In genomic region chr3L:16483524-16484370, dm6 we compare ENCODE assay signal across 1 fruit fly cellular context.
A peak's percentile ranks its signal among the peaks of the same experiment; 100 is the strongest.
TF ChIP-seq lines count a peak whose summit lies in the region.

TSS of gene aos (minus strand) at chr3L:16483650.

TF ChIP-seq in whole organism, embryonic, 481 proteins besides CTCF, POLR2A, EP300 and RAD21 (continued from another document and continues in another):
- TF ChIP-seq ase (GFP tag; IDR thresholded peaks at IDR 0.05; lab: Robert Waterston, UW) = peak; percentile 34; the same call in 2 of the 3 replicates
- no peak for TF ChIP-seq CG34224 (GFP tag; IDR thresholded peaks at IDR 0.05; lab: Robert Waterston, UW; ENCODE audit: partially characterized antibody)
- TF ChIP-seq YL-1 (GFP tag; optimal IDR thresholded peaks at IDR 0.05; lab: Kevin White, UChicago) = peak; percentile 70
- peak; percentile 73 for TF ChIP-seq wor (GFP tag; IDR thresholded peaks at IDR 0.05; lab: Robert Waterston, UW)
- TF ChIP-seq pan (optimal IDR thresholded peaks at IDR 0.05; lab: Kevin White, UChicago) = no peak
- TF ChIP-seq pan (GFP tag; optimal IDR thresholded peaks at IDR 0.05 in 1 of 2, IDR thresholded peaks at IDR 0.05 in 1 of 2) = peak in 1 of 2 experiments; percentile 63
- no peak for TF ChIP-seq Aef1 (GFP tag; IDR thresholded peaks at IDR 0.05; lab: Robert Waterston, UW)
- no peak for TF ChIP-seq zen2 (GFP tag; IDR thresholded peaks at IDR 0.05; lab: Robert Waterston, UW; ENCODE audit: partially characterized antibody)
- no peak for TF ChIP-seq CG9797 (GFP tag; optimal IDR thresholded peaks at IDR 0.05; lab: Kevin White, UChicago)
- TF ChIP-seq trem (tag; optimal IDR thresholded peaks at IDR 0.05; lab: Kevin White, UChicago) = peak; percentile 85
- no peak for TF ChIP-seq CG2129 (GFP tag; IDR thresholded peaks at IDR 0.05; lab: Robert Waterston, UW; ENCODE audit: partially characterized antibody)
- peak; percentile 46; the same call in 1 of the 2 replicates for TF ChIP-seq amos (GFP tag; IDR thresholded peaks at IDR 0.05; lab: Robert Waterston, UW; ENCODE audit: partially characterized antibody)
- TF ChIP-seq scrt (GFP tag; optimal IDR thresholded peaks at IDR 0.05; lab: Kevin White, UChicago) = peak; percentile 73
- peak; percentile 13 for TF ChIP-seq dm (GFP tag; optimal IDR thresholded peaks at IDR 0.05; lab: Kevin White, UChicago)
- TF ChIP-seq TFAM (GFP tag; optimal IDR thresholded peaks at IDR 0.05; lab: Kevin White, UChicago) = peak; percentile 14
- peak; percentile 94 for TF ChIP-seq CG11504 (tag; optimal IDR thresholded peaks at IDR 0.05; lab: Kevin White, UChicago)
- peak; percentile 90 for TF ChIP-seq Ptx1 (GFP tag; IDR thresholded peaks at IDR 0.05; lab: Robert Waterston, UW)
- TF ChIP-seq BEAF-32 (GFP tag; optimal IDR thresholded peaks at IDR 0.05; lab: Kevin White, UChicago) = no peak
- TF ChIP-seq CG3847 (GFP tag; IDR thresholded peaks at IDR 0.05; lab: Robert Waterston, UW) = peak; percentile 83
- peak; percentile 75 for TF ChIP-seq CG9817 (tag; optimal IDR thresholded peaks at IDR 0.05; lab: Kevin White, UChicago)
- TF ChIP-seq eyg (GFP tag; optimal IDR thresholded peaks at IDR 0.05; lab: Kevin White, UChicago) = no peak
- TF ChIP-seq Lim3 (GFP tag; IDR thresholded peaks at IDR 0.05; lab: Robert Waterston, UW) = no peak
- peak; percentile 24 for TF ChIP-seq CG3838 (GFP tag; optimal IDR thresholded peaks at IDR 0.05; lab: Kevin White, UChicago)
- peak; percentile 80 for TF ChIP-seq CG10431 (GFP tag; optimal IDR thresholded peaks at IDR 0.05; lab: Kevin White, UChicago)
- TF ChIP-seq tna (GFP tag; IDR thresholded peaks at IDR 0.05; lab: Robert Waterston, UW; ENCODE audit: partially characterized antibody) = no peak
- peak; percentile 92 for TF ChIP-seq az2 (GFP tag; optimal IDR thresholded peaks at IDR 0.05; lab: Kevin White, UChicago)
- TF ChIP-seq Awh (GFP tag; IDR thresholded peaks at IDR 0.05; lab: Robert Waterston, UW) = peak; percentile 60
- TF ChIP-seq Adf1 (GFP tag; IDR thresholded peaks at IDR 0.05; lab: Robert Waterston, UW) = peak; percentile 89
- peak; percentile 84 for TF ChIP-seq HHEX (GFP tag; optimal IDR thresholded peaks at IDR 0.05; lab: Kevin White, UChicago)
- no peak for TF ChIP-seq hth (optimal IDR thresholded peaks at IDR 0.05; lab: Kevin White, UChicago)
- peak; percentile 97 for TF ChIP-seq zf30C (GFP tag; optimal IDR thresholded peaks at IDR 0.05; lab: Kevin White, UChicago)
- TF ChIP-seq Hr78 (GFP tag; optimal IDR thresholded peaks at IDR 0.05; lab: Kevin White, UChicago) = peak in 1 of 2 experiments; percentile 86
- TF ChIP-seq MESR4 (GFP tag; optimal IDR thresholded peaks at IDR 0.05; lab: Kevin White, UChicago) = no peak
- TF ChIP-seq CG7271 (tag; optimal IDR thresholded peaks at IDR 0.05; lab: Kevin White, UChicago) = peak; percentile 73
- peak; percentile 95 for TF ChIP-seq CG12391 (tag; optimal IDR thresholded peaks at IDR 0.05; lab: Kevin White, UChicago)
- peak; percentile 92 for TF ChIP-seq Hr3 (GFP tag; optimal IDR thresholded peaks at IDR 0.05; lab: Kevin White, UChicago)
- TF ChIP-seq Tbp (GFP tag; optimal IDR thresholded peaks at IDR 0.05; lab: Kevin White, UChicago) = no peak
- TF ChIP-seq CG9876 (GFP tag; optimal IDR thresholded peaks at IDR 0.05; lab: Kevin White, UChicago) = no peak
- peak; percentile 35 for TF ChIP-seq en (GFP tag; optimal IDR thresholded peaks at IDR 0.05; lab: Kevin White, UChicago)
- TF ChIP-seq odd (GFP tag; optimal IDR thresholded peaks at IDR 0.05; lab: Kevin White, UChicago) = peak; percentile 93
- TF ChIP-seq Ets65A (GFP tag; lab: Kevin White, UChicago) = peak; percentile 91
- TF ChIP-seq ewg (GFP tag; optimal IDR thresholded peaks at IDR 0.05; lab: Kevin White, UChicago) = peak; percentile 83
- TF ChIP-seq CG3407 (GFP tag; optimal IDR thresholded peaks at IDR 0.05; lab: Kevin White, UChicago) = peak; percentile 90
- TF ChIP-seq CG9932 (GFP tag; IDR thresholded peaks at IDR 0.05; lab: Robert Waterston, UW) = peak; percentile 65
- TF ChIP-seq nmo (GFP tag; optimal IDR thresholded peaks at IDR 0.05; lab: Kevin White, UChicago) = peak; percentile 54
- TF ChIP-seq gsb-n (tag; optimal IDR thresholded peaks at IDR 0.05; lab: Kevin White, UChicago) = peak; percentile 96
- peak; percentile 45 for TF ChIP-seq CG17568 (GFP tag; optimal IDR thresholded peaks at IDR 0.05; lab: Kevin White, UChicago)
- no peak for TF ChIP-seq mirr (GFP tag; optimal IDR thresholded peaks at IDR 0.05; lab: Kevin White, UChicago)
- TF ChIP-seq Ets97D (GFP tag; optimal IDR thresholded peaks at IDR 0.05; lab: Kevin White, UChicago) = no peak
- no peak for TF ChIP-seq CG1792 (GFP tag; optimal IDR thresholded peaks at IDR 0.05; lab: Kevin White, UChicago)
- peak; percentile 87 for TF ChIP-seq CG18599 (GFP tag; optimal IDR thresholded peaks at IDR 0.05; lab: Kevin White, UChicago)
- peak; percentile 3 for TF ChIP-seq mam (GFP tag; optimal IDR thresholded peaks at IDR 0.05; lab: Kevin White, UChicago)
- TF ChIP-seq danr (GFP tag; IDR thresholded peaks at IDR 0.05; lab: Robert Waterston, UW) = no peak
- peak; percentile 29 for TF ChIP-seq jing (GFP tag; optimal IDR thresholded peaks at IDR 0.05; lab: Kevin White, UChicago)
- no peak for TF ChIP-seq jumu (GFP tag; optimal IDR thresholded peaks at IDR 0.05; lab: Kevin White, UChicago)
- TF ChIP-seq nerfin-2 (GFP tag; IDR thresholded peaks at IDR 0.05; lab: Robert Waterston, UW; ENCODE audit: partially characterized antibody) = no peak
- TF ChIP-seq CG6683 (GFP tag; optimal IDR thresholded peaks at IDR 0.05; lab: Kevin White, UChicago) = peak; percentile 84
- TF ChIP-seq klu (GFP tag; IDR thresholded peaks at IDR 0.05; lab: Robert Waterston, UW) = peak; percentile 81
- TF ChIP-seq tll (GFP tag; optimal IDR thresholded peaks at IDR 0.05; lab: Kevin White, UChicago) = no peak
- peak; percentile 0 for TF ChIP-seq NK7.1 (GFP tag; optimal IDR thresholded peaks at IDR 0.05; lab: Kevin White, UChicago)
- peak; percentile 82 for TF ChIP-seq Nf-YB (GFP tag; optimal IDR thresholded peaks at IDR 0.05; lab: Kevin White, UChicago)
- TF ChIP-seq bowl (GFP tag; IDR thresholded peaks at IDR 0.05; lab: Robert Waterston, UW) = no peak
- peak; percentile 80 for TF ChIP-seq CG9215 (GFP tag; IDR thresholded peaks at IDR 0.05; lab: Robert Waterston, UW)
- peak; percentile 21 for TF ChIP-seq Ada2b (GFP tag; IDR thresholded peaks at IDR 0.05; lab: Robert Waterston, UW)
- peak; percentile 20 for TF ChIP-seq pho (GFP tag; optimal IDR thresholded peaks at IDR 0.05; lab: Kevin White, UChicago)
- TF ChIP-seq grau (tag; optimal IDR thresholded peaks at IDR 0.05; lab: Kevin White, UChicago) = peak; percentile 92
- peak; percentile 40; the same call in 1 of the 3 replicates for TF ChIP-seq jigr1 (GFP tag; IDR thresholded peaks at IDR 0.05; lab: Robert Waterston, UW)
- no peak for TF ChIP-seq sc (optimal IDR thresholded peaks at IDR 0.05; lab: Kevin White, UChicago)
- TF ChIP-seq sc (GFP tag; optimal IDR thresholded peaks at IDR 0.05; lab: Kevin White, UChicago) = peak; percentile 94
- TF ChIP-seq CG4617 (GFP tag; optimal IDR thresholded peaks at IDR 0.05; lab: Kevin White, UChicago; ENCODE audit: borderline replicate concordance) = peak; percentile 43
- no peak for TF ChIP-seq gce (GFP tag; IDR thresholded peaks at IDR 0.05; lab: Robert Waterston, UW)
- TF ChIP-seq CoRest (tag; optimal IDR thresholded peaks at IDR 0.05; lab: Kevin White, UChicago) = peak; percentile 97
- no peak for TF ChIP-seq ERR (GFP tag; optimal IDR thresholded peaks at IDR 0.05; lab: Kevin White, UChicago)
- peak; percentile 87 for TF ChIP-seq Nf-YC (tag; optimal IDR thresholded peaks at IDR 0.05; lab: Kevin White, UChicago)
- no peak for TF ChIP-seq Hr39 (optimal IDR thresholded peaks at IDR 0.05; lab: Kevin White, UChicago)
- no peak; the same call in 2 of the 3 replicates for TF ChIP-seq z (GFP tag; IDR thresholded peaks at IDR 0.05; lab: Robert Waterston, UW)
- peak; percentile 55 for TF ChIP-seq chn (GFP tag; optimal IDR thresholded peaks at IDR 0.05; lab: Kevin White, UChicago)
- peak; percentile 78 for TF ChIP-seq CG4328 (GFP tag; optimal IDR thresholded peaks at IDR 0.05; lab: Kevin White, UChicago)
- peak; percentile 63; the same call in 1 of the 2 replicates for TF ChIP-seq gsb (GFP tag; IDR thresholded peaks at IDR 0.05; lab: Robert Waterston, UW)
- no peak for TF ChIP-seq gfzf (GFP tag; optimal IDR thresholded peaks at IDR 0.05; lab: Kevin White, UChicago)
- no peak for TF ChIP-seq ems (GFP tag; optimal IDR thresholded peaks at IDR 0.05; lab: Kevin White, UChicago)
- peak; percentile 90 for TF ChIP-seq PHDP (tag; optimal IDR thresholded peaks at IDR 0.05; lab: Kevin White, UChicago)
- peak; percentile 88 for TF ChIP-seq CG17385 (GFP tag; optimal IDR thresholded peaks at IDR 0.05; lab: Kevin White, UChicago)
- TF ChIP-seq Sox100B (GFP tag; optimal IDR thresholded peaks at IDR 0.05; lab: Kevin White, UChicago) = peak; percentile 99
- no peak for TF ChIP-seq gro (GFP tag; optimal IDR thresholded peaks at IDR 0.05; lab: Kevin White, UChicago)
- peak; percentile 37 for TF ChIP-seq CG1647 (GFP tag; optimal IDR thresholded peaks at IDR 0.05; lab: Kevin White, UChicago)
- peak; percentile 28 for TF ChIP-seq p53 (GFP tag; optimal IDR thresholded peaks at IDR 0.05; lab: Kevin White, UChicago)
- TF ChIP-seq sug (tag; optimal IDR thresholded peaks at IDR 0.05; lab: Kevin White, UChicago) = peak; percentile 81
- peak; percentile 79 for TF ChIP-seq Atf6 (GFP tag; IDR thresholded peaks at IDR 0.05; lab: Robert Waterston, UW)
- TF ChIP-seq CG8089 (GFP tag; optimal IDR thresholded peaks at IDR 0.05; lab: Kevin White, UChicago) = no peak
- peak; percentile 36; the same call in 2 of the 3 replicates for TF ChIP-seq CG11456 (GFP tag; IDR thresholded peaks at IDR 0.05; lab: Robert Waterston, UW)
- TF ChIP-seq Lhr (GFP tag; optimal IDR thresholded peaks at IDR 0.05; lab: Kevin White, UChicago) = peak; percentile 42
- TF ChIP-seq Pdp1 (GFP tag; optimal IDR thresholded peaks at IDR 0.05; lab: Kevin White, UChicago) = peak; percentile 10 to 30
- no peak for TF ChIP-seq CG17612 (GFP tag; IDR thresholded peaks at IDR 0.05; lab: Robert Waterston, UW)
- TF ChIP-seq CG12769 (tag; optimal IDR thresholded peaks at IDR 0.05; lab: Kevin White, UChicago) = peak; percentile 46
- TF ChIP-seq CG9609 (GFP tag; optimal IDR thresholded peaks at IDR 0.05; lab: Kevin White, UChicago) = peak; percentile 24
- TF ChIP-seq CG14667 (GFP tag; IDR thresholded peaks at IDR 0.05; lab: Robert Waterston, UW) = peak; percentile 72
- peak; percentile 59 for TF ChIP-seq Atf3 (GFP tag; optimal IDR thresholded peaks at IDR 0.05; lab: Kevin White, UChicago)
- TF ChIP-seq HmgD (GFP tag; optimal IDR thresholded peaks at IDR 0.05; lab: Kevin White, UChicago) = no peak
- TF ChIP-seq CG15011 (GFP tag; optimal IDR thresholded peaks at IDR 0.05; lab: Kevin White, UChicago) = no peak
- TF ChIP-seq CG11696 (GFP tag; IDR thresholded peaks at IDR 0.05; lab: Robert Waterston, UW) = peak; percentile 62; the same call in 1 of the 2 replicates
- TF ChIP-seq dati (GFP tag; IDR thresholded peaks at IDR 0.05; lab: Robert Waterston, UW) = no peak
- TF ChIP-seq ATbp (GFP tag; optimal IDR thresholded peaks at IDR 0.05; lab: Kevin White, UChicago) = peak; percentile 92
- TF ChIP-seq aop (GFP tag; IDR thresholded peaks at IDR 0.05; lab: Robert Waterston, UW) = peak; percentile 41; the same call in 1 of the 2 replicates
- peak; percentile 32 for TF ChIP-seq schlank (tag; optimal IDR thresholded peaks at IDR 0.05; lab: Kevin White, UChicago)
- peak; percentile 74 for TF ChIP-seq CG32532 (GFP tag; IDR thresholded peaks at IDR 0.05; lab: Robert Waterston, UW)
- peak; percentile 84 for TF ChIP-seq CG6765 (GFP tag; optimal IDR thresholded peaks at IDR 0.05; lab: Kevin White, UChicago)
- peak; percentile 76 for TF ChIP-seq cwo (GFP tag; optimal IDR thresholded peaks at IDR 0.05; lab: Kevin White, UChicago)
- TF ChIP-seq sna (GFP tag; IDR thresholded peaks at IDR 0.05; lab: Robert Waterston, UW; ENCODE audit: partially characterized antibody) = no peak
- TF ChIP-seq Neu2 (GFP tag; optimal IDR thresholded peaks at IDR 0.05; lab: Kevin White, UChicago; ENCODE audit: borderline replicate concordance) = no peak
- TF ChIP-seq BtbVII (GFP tag; optimal IDR thresholded peaks at IDR 0.05; lab: Kevin White, UChicago) = peak; percentile 90
- peak; percentile 89 for TF ChIP-seq Blimp-1 (GFP tag; optimal IDR thresholded peaks at IDR 0.05; lab: Kevin White, UChicago)
- TF ChIP-seq Poxn (GFP tag; IDR thresholded peaks at IDR 0.05; lab: Robert Waterston, UW) = no peak
- TF ChIP-seq bab2 (GFP tag; optimal IDR thresholded peaks at IDR 0.05; lab: Kevin White, UChicago) = no peak
- TF ChIP-seq crp (GFP tag; optimal IDR thresholded peaks at IDR 0.05; lab: Kevin White, UChicago) = peak in 1 of 2 experiments; percentile 48
- peak; percentile 86 for TF ChIP-seq CG7839 (tag; optimal IDR thresholded peaks at IDR 0.05; lab: Kevin White, UChicago)
- TF ChIP-seq knrl (GFP tag; IDR thresholded peaks at IDR 0.05; lab: Robert Waterston, UW; ENCODE audit: partially characterized antibody) = no peak
- no peak for TF ChIP-seq br (optimal IDR thresholded peaks at IDR 0.05; lab: Kevin White, UChicago)
- TF ChIP-seq sob (GFP tag; IDR thresholded peaks at IDR 0.05; lab: Robert Waterston, UW) = peak; percentile 54
- TF ChIP-seq CG2116 (GFP tag; optimal IDR thresholded peaks at IDR 0.05; lab: Kevin White, UChicago) = peak; percentile 69
- TF ChIP-seq Fer3 (tag; optimal IDR thresholded peaks at IDR 0.05; lab: Kevin White, UChicago) = peak; percentile 79
- TF ChIP-seq Dip2 (GFP tag; IDR thresholded peaks at IDR 0.05; lab: Robert Waterston, UW) = no peak
- TF ChIP-seq E2f2 (GFP tag; IDR thresholded peaks at IDR 0.05; lab: Robert Waterston, UW) = peak; percentile 68
- peak; percentile 44 to 74 for TF ChIP-seq chif (GFP tag; optimal IDR thresholded peaks at IDR 0.05; lab: Kevin White, UChicago)
- no peak for TF ChIP-seq ftz-f1 (GFP tag; optimal IDR thresholded peaks at IDR 0.05; lab: Kevin White, UChicago)
- peak; percentile 56 for TF ChIP-seq Fer2 (tag; optimal IDR thresholded peaks at IDR 0.05; lab: Kevin White, UChicago)
- TF ChIP-seq D (optimal IDR thresholded peaks at IDR 0.05; lab: Kevin White, UChicago) = no peak
- TF ChIP-seq D (GFP tag; optimal IDR thresholded peaks at IDR 0.05; lab: Kevin White, UChicago) = peak; percentile 96
- TF ChIP-seq al (GFP tag; IDR thresholded peaks at IDR 0.05; lab: Robert Waterston, UW) = peak; percentile 69
- TF ChIP-seq CrebB (tag; optimal IDR thresholded peaks at IDR 0.05; lab: Kevin White, UChicago) = no peak
- peak; percentile 38; the same call in 2 of the 3 replicates for TF ChIP-seq otp (GFP tag; IDR thresholded peaks at IDR 0.05; lab: Robert Waterston, UW)
- TF ChIP-seq Meics (GFP tag; optimal IDR thresholded peaks at IDR 0.05; lab: Kevin White, UChicago) = peak; percentile 91
